Fruit fly (Drosophila melanogaster): ENCODE measurements around the gene pps.

The pps gene

DNA sequence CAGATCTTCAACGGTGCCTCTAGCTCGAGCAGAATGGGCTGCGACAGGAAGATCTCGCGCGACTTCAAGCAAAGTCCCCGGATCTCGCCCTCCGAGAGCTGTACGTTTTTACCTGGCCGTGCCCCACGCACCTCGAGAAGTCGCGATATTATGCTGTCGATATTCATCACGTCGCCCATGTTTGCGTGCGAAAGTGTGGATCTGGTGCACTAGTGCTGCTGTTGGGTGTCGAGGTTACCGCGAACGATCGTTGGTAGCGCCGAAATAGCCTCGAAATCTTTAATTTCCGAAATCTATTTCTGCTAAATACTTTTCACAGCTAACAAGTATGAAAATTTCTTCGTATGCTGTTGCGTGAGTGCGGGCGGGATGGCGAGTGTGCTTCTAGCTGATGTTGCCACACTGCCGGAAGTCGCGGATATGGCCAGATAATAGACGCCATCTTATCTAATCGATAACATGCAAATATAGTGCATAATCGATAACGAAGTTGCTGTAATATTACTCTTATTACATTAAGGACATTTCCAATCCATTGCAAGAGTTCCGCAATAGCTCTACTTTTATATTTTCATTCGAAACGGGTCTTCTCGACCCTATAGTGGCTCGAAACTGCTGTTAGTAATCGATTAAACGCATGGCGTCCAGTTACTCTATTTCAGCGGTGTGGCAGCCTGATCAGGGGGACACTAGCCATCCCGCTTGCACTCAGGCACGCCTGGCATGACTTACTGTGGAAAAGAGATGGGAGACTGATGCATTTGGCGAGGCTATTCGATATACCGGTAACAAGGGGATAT, 12.1 kb downstream of the pps start, which contains the start of gene Pp1-87B (continued):
- no peak for TF ChIP-seq CrebA (GFP tag; optimal IDR thresholded peaks at IDR 0.05; ENCODE audit: borderline replicate concordance)
- no peak for TF ChIP-seq pan (optimal IDR thresholded peaks at IDR 0.05)
- peak; percentile 4 for TF ChIP-seq ey (GFP tag; optimal IDR thresholded peaks at IDR 0.05)
- TF ChIP-seq HLH106 (tag; optimal IDR thresholded peaks at IDR 0.05), result peak; percentile 24

DNA sequence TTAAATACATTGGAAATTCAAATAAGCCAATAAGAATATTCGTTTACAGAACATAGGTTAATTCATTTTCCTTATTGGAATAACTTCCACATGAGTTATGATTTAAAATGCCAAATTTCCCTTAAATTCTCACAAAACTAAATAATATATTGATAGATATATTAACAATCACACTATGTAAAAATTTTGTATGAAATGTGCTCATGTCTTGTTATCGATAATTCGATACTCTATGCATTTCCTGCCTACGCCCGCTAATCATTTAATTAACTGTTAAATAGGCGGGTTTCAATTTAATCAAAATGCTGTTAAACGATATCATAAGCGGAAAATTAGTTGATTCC, 12.7 kb downstream of the pps start, which contains the start of gene NANS:
Gene NANS, plus strand, starts transcription at position 269 of the 344 bp plus-strand sequence.
- TF ChIP-seq fru (GFP tag; optimal IDR thresholded peaks at IDR 0.05) (no peak), jim (GFP tag; optimal IDR thresholded peaks at IDR 0.05) (no peak), tai (GFP tag; optimal IDR thresholded peaks at IDR 0.05) (no peak), GATAd (GFP tag; optimal IDR thresholded peaks at IDR 0.05) (no peak), foxo (GFP tag; optimal IDR thresholded peaks at IDR 0.05) (no peak), Dif (GFP tag; optimal IDR thresholded peaks at IDR 0.05; ENCODE audit: partially characterized antibody) (no peak), Vsx2 (GFP tag; optimal IDR thresholded peaks at IDR 0.05; ENCODE audit: partially characterized antibody) (no peak), Myc (optimal IDR thresholded peaks at IDR 0.05) (no peak), Dfd (GFP tag; optimal IDR thresholded peaks at IDR 0.05) (no peak), Mio (GFP tag; optimal IDR thresholded peaks at IDR 0.05) (no peak), brk (GFP tag; optimal IDR thresholded peaks at IDR 0.05) (no peak)

DNA sequence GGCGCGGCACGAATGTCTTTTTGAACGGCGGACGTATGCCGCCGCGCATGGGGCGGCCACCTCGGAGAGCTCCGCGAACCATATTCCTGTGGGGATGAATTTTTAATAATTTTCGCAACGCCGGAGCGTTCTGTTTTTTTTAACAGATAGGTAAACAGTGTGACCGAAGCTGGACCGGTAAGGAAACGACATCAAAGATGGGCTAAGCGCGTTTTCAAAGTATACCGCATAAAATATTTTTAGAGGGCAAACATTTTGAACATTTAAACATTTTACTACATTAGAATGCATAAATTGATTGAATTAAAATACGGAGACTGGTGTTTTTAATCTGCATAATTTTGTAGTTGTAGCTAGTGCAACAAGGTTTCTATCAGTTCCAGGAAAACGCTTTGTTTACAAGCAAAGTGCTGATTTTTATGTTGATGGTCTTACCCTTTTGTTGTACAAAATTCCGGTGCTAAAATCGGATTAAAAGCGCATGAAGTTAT, 15.5 kb downstream of the pps start, which contains the start of the genes CG5641 and CG5245:
Gene CG5641, minus strand, starts transcription at position 163 of the 491 bp plus-strand sequence.
Gene CG5245, plus strand, starts transcription at position 441 of the 491 bp plus-strand sequence.
- TF ChIP-seq Hnf4 (GFP tag; optimal IDR thresholded peaks at IDR 0.05), result no peak
- TF ChIP-seq Rel (GFP tag; optimal IDR thresholded peaks at IDR 0.05), result no peak
- peak; percentile 66 for TF ChIP-seq Rel (tag; optimal IDR thresholded peaks at IDR 0.05)

DNA sequence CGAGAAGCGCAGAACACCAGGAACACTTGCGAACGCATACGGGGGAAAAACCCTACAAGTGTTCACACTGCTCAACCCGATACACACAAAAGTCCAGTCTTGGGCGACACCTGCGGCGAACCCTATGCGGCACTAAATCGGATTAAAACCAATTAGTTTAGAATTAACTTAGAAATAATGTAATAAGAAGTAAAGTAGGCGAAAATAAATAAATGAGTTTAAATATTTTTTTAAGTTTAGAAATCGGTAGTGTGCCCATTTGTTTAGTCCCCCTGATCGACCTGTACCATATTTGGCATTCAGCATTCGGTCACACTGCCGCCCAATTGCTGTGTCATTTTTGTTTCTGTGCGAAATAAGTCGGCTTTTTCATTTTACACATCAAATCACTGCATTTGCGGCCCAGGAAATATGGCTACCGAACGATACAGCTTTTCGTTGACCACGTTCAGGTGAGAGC, 17.4 kb downstream of the pps start, which contains the start of gene Prosalpha2:
Gene Prosalpha2, plus strand, starts transcription at position 292 of the 460 bp plus-strand sequence.
- TF ChIP-seq Myc (optimal IDR thresholded peaks at IDR 0.05) (peak; percentile 38), br (GFP tag; optimal IDR thresholded peaks at IDR 0.05) (no peak), psq (GFP tag; optimal IDR thresholded peaks at IDR 0.05) (peak; percentile 12), foxo (GFP tag; optimal IDR thresholded peaks at IDR 0.05) (peak in 1 of 2 experiments; percentile 48), Rel (GFP tag; optimal IDR thresholded peaks at IDR 0.05) (no peak), Rel (tag; optimal IDR thresholded peaks at IDR 0.05) (peak; percentile 99), rgr (GFP tag; optimal IDR thresholded peaks at IDR 0.05) (peak; percentile 29), ey (GFP tag; optimal IDR thresholded peaks at IDR 0.05) (peak; percentile 28), HLH106 (tag; optimal IDR thresholded peaks at IDR 0.05) (peak; percentile 11), CrebA (GFP tag; optimal IDR thresholded peaks at IDR 0.05; ENCODE audit: borderline replicate concordance) (no peak), Sp1 (GFP tag; optimal IDR thresholded peaks at IDR 0.05) (peak; percentile 9), lola (GFP tag; optimal IDR thresholded peaks at IDR 0.05) (no peak)

DNA sequence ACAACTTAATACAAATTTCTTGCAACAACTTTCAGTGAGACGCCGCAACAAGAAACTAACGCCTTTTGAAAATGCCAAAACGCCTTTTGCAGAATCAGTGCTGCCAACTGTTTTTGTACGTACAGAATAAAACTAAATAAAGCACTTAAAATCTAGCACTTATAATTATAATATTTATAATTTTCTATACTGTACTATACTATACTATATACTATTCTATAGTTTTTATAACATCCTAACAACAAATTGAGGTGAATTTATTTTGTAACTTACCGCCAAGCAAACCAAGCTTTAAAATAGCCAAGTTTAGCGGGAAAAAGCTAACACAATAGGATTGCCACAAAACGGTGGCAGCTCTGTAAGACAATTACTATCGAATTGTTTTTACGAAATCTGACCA, 20.1 kb downstream of the pps start, which contains the start of the genes Aos1 and Srlp:
Gene Aos1, minus strand, starts transcription at position 59 of the 400 bp plus-strand sequence.
Gene Srlp, plus strand, starts transcription at position 335 of the 400 bp plus-strand sequence.
- peak; percentile 32 for TF ChIP-seq OdsH (GFP tag; optimal IDR thresholded peaks at IDR 0.05)
- peak; percentile 18 for TF ChIP-seq rgr (GFP tag; optimal IDR thresholded peaks at IDR 0.05)
- no peak for TF ChIP-seq fru (GFP tag; optimal IDR thresholded peaks at IDR 0.05)
- no peak for TF ChIP-seq Jra (GFP tag; optimal IDR thresholded peaks at IDR 0.05)
- no peak for TF ChIP-seq ey (GFP tag; optimal IDR thresholded peaks at IDR 0.05)
- no peak for TF ChIP-seq usp (GFP tag; optimal IDR thresholded peaks at IDR 0.05)
- no peak for TF ChIP-seq sv (GFP tag; optimal IDR thresholded peaks at IDR 0.05)
- no peak for TF ChIP-seq Dfd (GFP tag; optimal IDR thresholded peaks at IDR 0.05)
- no peak for TF ChIP-seq lola (GFP tag; optimal IDR thresholded peaks at IDR 0.05)
- no peak for TF ChIP-seq jim (GFP tag; optimal IDR thresholded peaks at IDR 0.05)
- TF ChIP-seq tai (GFP tag; optimal IDR thresholded peaks at IDR 0.05), result no peak
- no peak for TF ChIP-seq CrebA (GFP tag; optimal IDR thresholded peaks at IDR 0.05; ENCODE audit: borderline replicate concordance)
- TF ChIP-seq Mio (GFP tag; optimal IDR thresholded peaks at IDR 0.05), result no peak
- TF ChIP-seq HLH106 (tag; optimal IDR thresholded peaks at IDR 0.05), result peak; percentile 74
- TF ChIP-seq GATAd (GFP tag; optimal IDR thresholded peaks at IDR 0.05), result no peak
- peak in 1 of 2 experiments; percentile 60 for TF ChIP-seq foxo (GFP tag; optimal IDR thresholded peaks at IDR 0.05)
- TF ChIP-seq CG9705 (GFP tag; optimal IDR thresholded peaks at IDR 0.05), result peak; percentile 56
- peak; percentile 95 for TF ChIP-seq Myc (optimal IDR thresholded peaks at IDR 0.05)
- TF ChIP-seq Sp1 (GFP tag; optimal IDR thresholded peaks at IDR 0.05), result peak; percentile 68
- no peak for TF ChIP-seq Rel (GFP tag; optimal IDR thresholded peaks at IDR 0.05)
- peak; percentile 70 for TF ChIP-seq Rel (tag; optimal IDR thresholded peaks at IDR 0.05)
- no peak for TF ChIP-seq N (GFP tag; optimal IDR thresholded peaks at IDR 0.05)
- no peak for TF ChIP-seq Hr78 (GFP tag; optimal IDR thresholded peaks at IDR 0.05)
- no peak for TF ChIP-seq br (GFP tag; optimal IDR thresholded peaks at IDR 0.05)
- TF ChIP-seq psq (GFP tag; optimal IDR thresholded peaks at IDR 0.05), result peak; percentile 46

All from whole organism, wandering third instar larva.